Worm (Caenorhabditis elegans) whole organism, L3 larva: ENCODE data around the gene srz-82.

ENCODE experiments used
- egl-5 ChIP-seq: fragments of 150-350 bp; optimal IDR thresholded peaks from 2 replicates; lab custom pipeline; 2017; ENCODE audit warnings: missing biosample characterization, missing genetic modification reagents, missing genetic modification characterization, inconsistent platforms
- elt-2 ChIP-seq: sonication (generic microtip); optimal IDR thresholded peaks from 2 replicates; lab custom pipeline; 2016; ENCODE audit warnings: missing genetic modification reagents, mild to moderate bottlenecking, missing genetic modification characterization, missing compliant biosample characterization
- lin-39 ChIP-seq: fragments of 150-350 bp; optimal IDR thresholded peaks from 2 replicates; lab custom pipeline; 2018; ENCODE audit warnings: missing biosample characterization, missing genetic modification reagents, missing genetic modification characterization
- nhr-25 ChIP-seq: sonication (generic microtip); optimal IDR thresholded peaks from 2 replicates; lab custom pipeline; 2017; ENCODE audit warnings: missing biosample characterization, missing genetic modification characterization
- nhr-28 ChIP-seq: fragments of 150-350 bp; optimal IDR thresholded peaks from 2 replicates; lab custom pipeline; 2014; ENCODE audit warnings: missing biosample characterization, missing genetic modification characterization
- nhr-76 ChIP-seq: fragments of 150-350 bp; sonication (generic microtip); optimal IDR thresholded peaks from 5 replicates; lab custom pipeline; 2014; ENCODE audit warnings: missing biosample characterization, missing genetic modification characterization
- nhr-77 ChIP-seq: fragments of 150-350 bp; optimal IDR thresholded peaks from 2 replicates; lab custom pipeline; 2014; ENCODE audit warnings: missing biosample characterization, missing genetic modification characterization
- unc-62 ChIP-seq: fragments of 150-350 bp; sonication (generic microtip); optimal IDR thresholded peaks from 4 replicates; lab custom pipeline; 2014; ENCODE audit warnings: missing biosample characterization, missing genetic modification reagents, missing genetic modification characterization
- ztf-4 ChIP-seq: fragments of 150-350 bp; optimal IDR thresholded peaks from 2 replicates; lab custom pipeline; 2014; ENCODE audit warnings: missing biosample characterization, missing genetic modification characterization

- TF ChIP-seq nhr-25 (tag; lab: Kevin White, UChicago) = no peak
- TF ChIP-seq unc-62 (GFP tag; lab: Kevin White, UChicago) = no peak
- TF ChIP-seq lin-39 (tag; lab: Kevin White, UChicago) = no peak
- no peak for TF ChIP-seq egl-5 (tag; lab: Kevin White, UChicago)
- no peak for TF ChIP-seq nhr-28
- no peak for TF ChIP-seq elt-2 (tag; lab: Kevin White, UChicago)
- TF ChIP-seq nhr-77 (tag; lab: Kevin White, UChicago) = no peak
- TF ChIP-seq nhr-76 (tag; lab: Kevin White, UChicago) = no peak
- TF ChIP-seq ztf-4 = no peak
Observed at ce11 chrIV:3481760-3482159, 935 bp upstream of the srz-82 start, which contains the start of gene srz-37.
